Fruit fly (Drosophila melanogaster): ENCODE measurements around the gene dac.

Gene dac

DNA sequence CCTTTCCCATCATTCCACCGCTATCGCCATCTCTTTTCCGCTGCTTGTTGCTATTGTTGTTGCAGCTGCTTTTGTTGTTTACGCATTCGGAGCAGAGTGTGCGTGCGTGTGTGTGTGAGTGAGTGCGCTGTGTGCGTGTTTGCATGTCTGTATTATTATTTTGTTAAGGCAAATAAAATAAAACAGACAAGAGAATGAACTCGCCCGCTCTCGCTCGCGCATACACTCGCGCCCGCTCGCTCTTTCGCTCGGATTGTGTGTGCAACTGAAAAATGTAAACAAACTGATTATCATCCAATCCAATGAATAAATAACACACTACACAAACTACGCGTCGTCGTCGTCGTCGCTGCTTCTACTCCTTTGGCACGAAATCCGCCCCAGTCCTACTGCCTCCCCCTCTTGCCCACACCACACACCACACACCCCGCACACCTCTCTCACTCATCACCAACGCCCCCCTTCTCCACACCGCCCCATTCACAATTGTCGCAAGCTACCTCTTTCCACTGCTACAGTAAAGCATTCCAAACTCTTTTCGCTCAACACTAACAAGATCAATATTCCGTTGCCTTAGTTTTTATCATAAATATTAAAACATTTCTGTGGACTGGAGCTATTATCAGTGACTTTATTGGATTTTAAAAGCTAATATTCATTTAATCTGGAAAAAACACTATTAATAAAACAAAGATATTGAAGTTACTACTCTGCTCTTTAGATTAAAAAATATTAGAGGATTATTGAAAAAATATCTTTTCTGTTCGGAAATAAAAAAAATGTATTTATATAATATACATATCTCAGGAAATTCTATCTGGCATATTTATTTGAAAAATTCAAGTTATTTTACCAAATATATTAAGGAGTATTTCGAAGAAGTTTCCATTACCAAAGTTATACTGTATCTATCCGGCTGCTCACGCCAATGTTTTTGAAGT lies 35.8 kb upstream of the dac start (continued):
- TF ChIP-seq Bteb2 (GFP tag; optimal IDR thresholded peaks at IDR 0.05) (peak; percentile 53), CG12155 (GFP tag; optimal IDR thresholded peaks at IDR 0.05) (no peak), CG6654 (GFP tag; optimal IDR thresholded peaks at IDR 0.05) (peak; percentile 72), br (optimal IDR thresholded peaks at IDR 0.05) (no peak), ttk (GFP tag; IDR thresholded peaks at IDR 0.05) (0 out of 2 replicates have a peak, but pooled peaks have one; percentile 40), MESR4 (GFP tag; optimal IDR thresholded peaks at IDR 0.05) (peak; percentile 16), lov (optimal IDR thresholded peaks at IDR 0.05) (no peak), lov (GFP tag; IDR thresholded peaks at IDR 0.05) (peak; percentile 79; the same call in 1 of the 3 replicates), jumu (GFP tag; optimal IDR thresholded peaks at IDR 0.05) (peak; percentile 33), CG17385 (GFP tag; optimal IDR thresholded peaks at IDR 0.05) (peak; percentile 77), da (GFP tag; optimal IDR thresholded peaks at IDR 0.05) (peak; percentile 91), D (optimal IDR thresholded peaks at IDR 0.05) (peak; percentile 51), D (GFP tag; optimal IDR thresholded peaks at IDR 0.05) (peak; percentile 93), CG17361 (GFP tag; IDR thresholded peaks at IDR 0.05) (peak; percentile 79; the same call in 2 of the 3 replicates), row (GFP tag; IDR thresholded peaks at IDR 0.05) (peak; percentile 21; the same call in 2 of the 3 replicates), CG12391 (tag; optimal IDR thresholded peaks at IDR 0.05) (peak; percentile 66), D19B (GFP tag; optimal IDR thresholded peaks at IDR 0.05) (no peak), Sox102F (GFP tag; optimal IDR thresholded peaks at IDR 0.05) (peak; percentile 78), bigmax (GFP tag; optimal IDR thresholded peaks at IDR 0.05) (peak; percentile 72), CG14965 (GFP tag; optimal IDR thresholded peaks at IDR 0.05; ENCODE audit: borderline replicate concordance) (peak; percentile 82), NK7.1 (GFP tag; optimal IDR thresholded peaks at IDR 0.05) (peak; percentile 87), NC2α (GFP tag; optimal IDR thresholded peaks at IDR 0.05) (peak; percentile 89), CG32772 (GFP tag; IDR thresholded peaks at IDR 0.05) (no peak; the same call in 1 of the 2 replicates), dysf (GFP tag; IDR thresholded peaks at IDR 0.05) (peak; percentile 61; the same call in 2 of the 3 replicates), Xbp1 (GFP tag; optimal IDR thresholded peaks at IDR 0.05) (no peak), Max (GFP tag; optimal IDR thresholded peaks at IDR 0.05) (peak; percentile 40), h (optimal IDR thresholded peaks at IDR 0.05) (no peak), unpg (GFP tag; optimal IDR thresholded peaks at IDR 0.05) (peak; percentile 85), Dbx (GFP tag; IDR thresholded peaks at IDR 0.05) (no peak), dmrt11E (tag; optimal IDR thresholded peaks at IDR 0.05) (peak; percentile 94), CG31224 (GFP tag; IDR thresholded peaks at IDR 0.05) (no peak), odd (GFP tag; optimal IDR thresholded peaks at IDR 0.05) (peak; percentile 96), pan (optimal IDR thresholded peaks at IDR 0.05) (no peak), pan (GFP tag; optimal IDR thresholded peaks at IDR 0.05 in 1 of 2, IDR thresholded peaks at IDR 0.05 in 1 of 2) (peak in 1 of 2 experiments; percentile 62), fd64A (GFP tag; optimal IDR thresholded peaks at IDR 0.05) (peak; percentile 99), BEAF-32 (GFP tag; optimal IDR thresholded peaks at IDR 0.05) (no peak), CG10366 (GFP tag; IDR thresholded peaks at IDR 0.05) (peak; percentile 41), D19A (tag; optimal IDR thresholded peaks at IDR 0.05) (peak; percentile 68), sqz (GFP tag; optimal IDR thresholded peaks at IDR 0.05) (peak; percentile 94), gcm2 (GFP tag; optimal IDR thresholded peaks at IDR 0.05) (peak; percentile 29), HLH3B (GFP tag; IDR thresholded peaks at IDR 0.05) (peak; percentile 71), ken (GFP tag; IDR thresholded peaks at IDR 0.05) (peak; percentile 74; the same call in 2 of the 3 replicates), jing (GFP tag; optimal IDR thresholded peaks at IDR 0.05) (peak; percentile 71), CG32532 (GFP tag; IDR thresholded peaks at IDR 0.05) (peak; percentile 39), CG9437 (GFP tag; optimal IDR thresholded peaks at IDR 0.05) (peak; percentile 24), gsb (GFP tag; IDR thresholded peaks at IDR 0.05) (peak; percentile 14; the same call in 1 of the 2 replicates), pros (GFP tag; optimal IDR thresholded peaks at IDR 0.05) (peak; percentile 68), wor (GFP tag; IDR thresholded peaks at IDR 0.05) (no peak), zf30C (GFP tag; optimal IDR thresholded peaks at IDR 0.05) (peak; percentile 19), pfk (GFP tag; optimal IDR thresholded peaks at IDR 0.05) (peak; percentile 72)

Measured in whole organism, embryonic.